Worm (Caenorhabditis elegans) whole organism, midembryonic: Measurements from ENCODE around the gene mig-23.

Experiments
- cog-1 ChIP-seq: sonication (generic microtip); optimal IDR thresholded peaks from 2 replicates; lab custom pipeline; 2016; ENCODE audit warnings: missing genetic modification characterization, missing compliant biosample characterization
- med-1 ChIP-seq: sonication (generic microtip); optimal IDR thresholded peaks from 2 replicates; lab custom pipeline; 2017; ENCODE audit warnings: missing genetic modification characterization, mild to moderate bottlenecking, missing compliant biosample characterization, antibody characterized with exemption, missing genetic modification reagents; ENCODE audit not compliant: insufficient read depth
- ref-1 ChIP-seq: fragments of 200-800 bp; sonication (Bioruptor generic); conservative IDR thresholded peaks from 2 replicates; pipeline ENCODE4 v1.3.6; 2022; ENCODE audit warnings: missing genetic modification reagents, missing genetic modification characterization, missing compliant biosample characterization
- ztf-29 ChIP-seq: fragments of 200-800 bp; sonication (Bioruptor generic); IDR thresholded peaks from 2 replicates; pipeline ENCODE4 v1.3.6; 2022; ENCODE audit warnings: missing genetic modification reagents, missing genetic modification characterization, missing compliant biosample characterization

DNA sequence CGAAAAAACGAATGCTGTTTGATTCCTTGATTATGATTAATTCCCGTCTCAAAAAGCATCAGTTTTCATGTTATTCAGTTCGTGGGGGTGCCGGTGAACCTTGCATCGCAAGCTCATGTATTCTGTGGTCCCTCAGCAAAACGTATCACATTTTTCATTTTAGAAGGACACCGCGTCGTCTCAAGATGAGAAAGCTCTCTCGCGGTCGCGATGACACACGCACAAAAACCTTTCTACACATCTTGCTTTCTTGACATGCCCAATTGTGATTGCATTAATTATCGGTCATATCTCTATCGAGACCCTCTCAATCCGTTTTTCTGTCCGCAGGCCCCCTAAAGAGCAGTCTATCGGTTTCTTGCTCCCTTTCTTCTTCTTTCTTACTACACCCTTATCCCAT, 7.5 kb upstream of the mig-23 start:
- TF ChIP-seq cog-1 (tag; lab: Kevin White, UChicago) (no peak), med-1 (GFP tag; lab: Kevin White, UChicago) (no peak), ztf-29 (GFP tag; lab: Robert Waterston, UW) (no peak), ref-1 (GFP tag; lab: Robert Waterston, UW) (no peak)
